Worm (Caenorhabditis elegans): ENCODE data around the gene C07D10.5.

The C07D10.5 gene

ce11 chrII:7420157-7420556 lies 38.8 kb downstream of the C07D10.5 start:
- TF ChIP-seq flt-1 (GFP tag; IDR thresholded peaks at IDR 0.05) = no peak
- no peak for TF ChIP-seq ceh-36 (tag; optimal IDR thresholded peaks at IDR 0.05)
- TF ChIP-seq scrt-1 (GFP tag; IDR thresholded peaks at IDR 0.05) = no peak
- no peak for TF ChIP-seq B0310.2 (tag; optimal IDR thresholded peaks at IDR 0.05)
- TF ChIP-seq hmg-4 (GFP tag; optimal IDR thresholded peaks at IDR 0.05) = no peak
- TF ChIP-seq tbx-11 (GFP tag; IDR thresholded peaks at IDR 0.05) = no peak
- no peak for TF ChIP-seq aly-1 (tag; optimal IDR thresholded peaks at IDR 0.05)
- TF ChIP-seq ets-7 (tag; optimal IDR thresholded peaks at IDR 0.05) = no peak
- no peak for TF ChIP-seq ama-1 (optimal IDR thresholded peaks at IDR 0.05)
- TF ChIP-seq tra-4 (tag; optimal IDR thresholded peaks at IDR 0.05) = no peak
- no peak for TF ChIP-seq F13C5.2 (tag; optimal IDR thresholded peaks at IDR 0.05)
- TF ChIP-seq sea-1 (GFP tag; conservative IDR thresholded peaks at IDR 0.05) = no peak
- TF ChIP-seq pes-1 (GFP tag; IDR thresholded peaks at IDR 0.05) = no peak
- TF ChIP-seq hmbx-1 (tag; optimal IDR thresholded peaks at IDR 0.05) = no peak
- no peak for TF ChIP-seq tbx-37 (GFP tag; conservative IDR thresholded peaks at IDR 0.05)
- TF ChIP-seq ceh-13 (GFP tag; optimal IDR thresholded peaks at IDR 0.05) = no peak
- TF ChIP-seq hnd-1 (tag; optimal IDR thresholded peaks at IDR 0.05) = no peak

DNA sequence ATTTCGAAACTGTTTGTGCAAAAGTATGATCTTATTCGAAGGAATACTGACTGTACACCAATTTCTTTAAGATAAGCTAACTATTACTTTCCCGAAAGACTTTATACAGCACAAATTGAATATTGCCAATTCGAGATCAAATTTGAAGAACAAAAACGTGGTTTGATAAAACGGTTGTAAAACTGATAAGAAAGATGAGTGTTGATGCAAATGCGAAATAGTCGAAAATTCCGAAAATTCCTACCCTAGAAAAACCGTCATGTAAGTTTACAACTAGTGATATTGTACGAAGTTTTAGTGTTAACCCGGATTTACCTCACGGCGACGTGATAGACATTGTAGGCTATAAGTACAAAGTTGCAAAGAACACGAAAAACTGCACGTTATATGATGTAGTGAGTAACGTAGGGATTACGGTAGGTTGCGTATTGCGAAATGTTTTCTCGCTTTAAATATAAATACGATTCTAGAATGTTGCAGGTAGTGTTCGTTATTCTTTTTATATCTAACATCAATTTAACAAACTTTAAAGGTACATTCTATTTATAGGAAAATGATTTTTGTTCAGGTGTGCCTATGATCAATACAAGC lies 39.5 kb downstream of the C07D10.5 start:
- TF ChIP-seq ceh-36 (tag; optimal IDR thresholded peaks at IDR 0.05) (no peak), ceh-13 (GFP tag; optimal IDR thresholded peaks at IDR 0.05) (no peak), hmg-4 (GFP tag; optimal IDR thresholded peaks at IDR 0.05) (no peak), hnd-1 (tag; optimal IDR thresholded peaks at IDR 0.05) (no peak), scrt-1 (GFP tag; IDR thresholded peaks at IDR 0.05) (no peak), B0310.2 (tag; optimal IDR thresholded peaks at IDR 0.05) (no peak), tra-4 (tag; optimal IDR thresholded peaks at IDR 0.05) (no peak), sea-1 (GFP tag; conservative IDR thresholded peaks at IDR 0.05) (no peak)

ce11 chrII:7432327-7432726 lies 51.0 kb downstream of the C07D10.5 start, which contains the start of gene srd-54:
TSS of gene srd-54 (plus strand) at chrII:7432627.
- TF ChIP-seq ceh-36 (tag; optimal IDR thresholded peaks at IDR 0.05) = no peak
- no peak for TF ChIP-seq ceh-13 (GFP tag; optimal IDR thresholded peaks at IDR 0.05)
- TF ChIP-seq flt-1 (GFP tag; IDR thresholded peaks at IDR 0.05) = no peak
- TF ChIP-seq scrt-1 (GFP tag; IDR thresholded peaks at IDR 0.05) = no peak
- TF ChIP-seq hnd-1 (tag; optimal IDR thresholded peaks at IDR 0.05) = no peak
- no peak for TF ChIP-seq F13C5.2 (tag; optimal IDR thresholded peaks at IDR 0.05)

Data from whole organism, early embryonic.